Fruit fly (Drosophila melanogaster): ENCODE data around the gene mab-21.

mab-21 gene

dm6 chrX:6035359-6035758 lies 22.4 kb upstream of the mab-21 start:
- TF ChIP-seq CG8281 (tag; optimal IDR thresholded peaks at IDR 0.05): peak; percentile 46
- TF ChIP-seq CG15601 (tag; optimal IDR thresholded peaks at IDR 0.05): peak; percentile 77
- TF ChIP-seq trem (tag; optimal IDR thresholded peaks at IDR 0.05): no peak
- TF ChIP-seq bbx (GFP tag; IDR thresholded peaks at IDR 0.05; ENCODE audit: partially characterized antibody): peak; percentile 58; the same call in 1 of the 2 replicates
- TF ChIP-seq CG14710 (tag; optimal IDR thresholded peaks at IDR 0.05): peak; percentile 25
- no peak for TF ChIP-seq CG2129 (GFP tag; IDR thresholded peaks at IDR 0.05; ENCODE audit: partially characterized antibody)
- 0 out of 3 replicates have a peak, but pooled peaks have one; percentile 29 for TF ChIP-seq CG6791 (GFP tag; IDR thresholded peaks at IDR 0.05; ENCODE audit: partially characterized antibody)
- peak; percentile 77 for TF ChIP-seq sens (GFP tag)
- no peak for TF ChIP-seq CG13424 (tag; optimal IDR thresholded peaks at IDR 0.05)
- no peak for TF ChIP-seq nau (GFP tag; optimal IDR thresholded peaks at IDR 0.05)
- no peak for TF ChIP-seq fru (optimal IDR thresholded peaks at IDR 0.05)
- no peak for TF ChIP-seq CG6854 (GFP tag; optimal IDR thresholded peaks at IDR 0.05)
- peak; percentile 57 for TF ChIP-seq Vsx1 (GFP tag; optimal IDR thresholded peaks at IDR 0.05)
- TF ChIP-seq Dp (GFP tag; optimal IDR thresholded peaks at IDR 0.05): no peak
- no peak for TF ChIP-seq CG3065 (GFP tag; optimal IDR thresholded peaks at IDR 0.05)
- TF ChIP-seq vvl (GFP tag; IDR thresholded peaks at IDR 0.05): 0 out of 2 replicates have a peak, but pooled peaks have one; percentile 13
- TF ChIP-seq CG31365 (tag; optimal IDR thresholded peaks at IDR 0.05): peak; percentile 87
- no peak for TF ChIP-seq CG6175 (GFP tag; IDR thresholded peaks at IDR 0.05)
- peak; percentile 2 for TF ChIP-seq CG2202 (tag; optimal IDR thresholded peaks at IDR 0.05)
- TF ChIP-seq Bgb (GFP tag; IDR thresholded peaks at IDR 0.05; ENCODE audit: partially characterized antibody): peak; percentile 55; the same call in 1 of the 2 replicates
- TF ChIP-seq amos (GFP tag; IDR thresholded peaks at IDR 0.05; ENCODE audit: partially characterized antibody): peak; percentile 6; the same call in 1 of the 2 replicates
- TF ChIP-seq Pdp1 (GFP tag; optimal IDR thresholded peaks at IDR 0.05): peak in 1 of 2 experiments; percentile 25
- TF ChIP-seq TFAM (GFP tag; optimal IDR thresholded peaks at IDR 0.05): no peak
- TF ChIP-seq CG2199 (GFP tag; IDR thresholded peaks at IDR 0.05): peak; percentile 77
- TF ChIP-seq HLH54F (GFP tag; optimal IDR thresholded peaks at IDR 0.05): no peak
- peak; percentile 81 for TF ChIP-seq CTCF (GFP tag; optimal IDR thresholded peaks at IDR 0.05)
- TF ChIP-seq Med (GFP tag): peak; percentile 9
- TF ChIP-seq stwl (tag; optimal IDR thresholded peaks at IDR 0.05): peak; percentile 31
- TF ChIP-seq CG4707 (GFP tag; optimal IDR thresholded peaks at IDR 0.05): peak; percentile 38
- TF ChIP-seq CG2875 (GFP tag; optimal IDR thresholded peaks at IDR 0.05): no peak
- TF ChIP-seq CG42726 (GFP tag; IDR thresholded peaks at IDR 0.05; ENCODE audit: partially characterized antibody): 0 out of 2 replicates have a peak, but pooled peaks have one; percentile 9
- peak; percentile 37 for TF ChIP-seq Lhr (GFP tag; optimal IDR thresholded peaks at IDR 0.05)
- TF ChIP-seq CG11504 (tag; optimal IDR thresholded peaks at IDR 0.05): peak; percentile 32
- peak; percentile 78 for TF ChIP-seq pita (GFP tag; optimal IDR thresholded peaks at IDR 0.05)
- TF ChIP-seq BEAF-32 (GFP tag; optimal IDR thresholded peaks at IDR 0.05): no peak
- peak; percentile 37 for TF ChIP-seq CG1603 (tag; optimal IDR thresholded peaks at IDR 0.05)

- TF ChIP-seq CG11085 (GFP tag; IDR thresholded peaks at IDR 0.05) (no peak), CG13894 (tag; optimal IDR thresholded peaks at IDR 0.05) (peak; percentile 91), sens (GFP tag) (peak; percentile 31), z (GFP tag; IDR thresholded peaks at IDR 0.05) (0 out of 3 replicates have a peak, but pooled peaks have one; percentile 11)
Observed at dm6 chrX:6034741-6035140, 21.8 kb upstream of the mab-21 start.
